Worm (Caenorhabditis elegans) whole organism, L2 larva: ENCODE measurements around the gene sec-24.2.

Experiments
- aly-2 ChIP-seq: fragments of 150-350 bp; optimal IDR thresholded peaks from 2 replicates; lab custom pipeline; 2014; ENCODE audit warnings: missing biosample characterization, missing genetic modification characterization
- ceh-82 ChIP-seq: fragments of 150-350 bp; optimal IDR thresholded peaks from 2 replicates; lab custom pipeline; 2014; ENCODE audit warnings: missing biosample characterization, missing genetic modification characterization
- mab-5 ChIP-seq: fragments of 150-350 bp; optimal IDR thresholded peaks from 2 replicates; lab custom pipeline; 2014; ENCODE audit warnings: missing biosample characterization, missing genetic modification characterization
- mdl-1 ChIP-seq, 2 experiments: fragments of 150-350 bp in 1 of 2; sonication (generic microtip) in 1 of 2; optimal IDR thresholded peaks; 2 replicates each; lab custom pipeline; 2017; ENCODE audit warnings: missing biosample characterization in 2 of 2, missing genetic modification characterization in 2 of 2
- nhr-77 ChIP-seq: fragments of 150-350 bp; optimal IDR thresholded peaks from 2 replicates; lab custom pipeline; 2014; ENCODE audit warnings: missing biosample characterization, missing genetic modification characterization
- ztf-11 ChIP-seq: sonication (generic microtip); optimal IDR thresholded peaks from 2 replicates; lab custom pipeline; 2017; ENCODE audit warnings: missing biosample characterization, missing genetic modification characterization

- no peak for TF ChIP-seq ceh-82
- no peak for TF ChIP-seq ztf-11
- TF ChIP-seq mdl-1 (tag; optimal IDR thresholded peaks at IDR 0.05; lab: Kevin White, UChicago), result no peak
- TF ChIP-seq nhr-77, result no peak
- TF ChIP-seq mab-5, result no peak
- TF ChIP-seq aly-2 (tag; lab: Kevin White, UChicago), result no peak
These were observed 54.6 kb downstream of the sec-24.2 start for ce11 chrIV:12305956-12306355.
